Worm (Caenorhabditis elegans): ENCODE data around the gene cutl-18.

cutl-18 gene

DNA sequence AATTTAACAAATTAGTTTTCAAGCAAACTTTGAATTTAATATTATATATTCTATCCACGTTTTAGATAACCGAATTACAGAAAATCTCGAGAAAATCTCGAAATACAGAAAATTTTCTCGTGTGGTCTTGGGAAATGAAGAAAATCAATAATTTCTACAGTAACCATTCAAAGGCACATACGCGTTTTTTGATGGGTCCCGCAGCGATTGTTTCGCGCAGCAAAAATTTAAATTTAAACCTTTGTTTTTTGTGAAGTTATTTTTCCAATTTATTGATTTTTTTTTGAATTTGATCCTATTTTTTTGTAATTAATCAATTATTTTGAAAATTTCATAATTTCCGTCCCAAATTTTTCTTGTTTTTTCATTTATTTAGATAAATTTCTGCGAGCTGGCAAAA is 37.1 kb downstream of the cutl-18 start:
- no peak for TF ChIP-seq lin-39 (tag; optimal IDR thresholded peaks at IDR 0.05)
- no peak for TF ChIP-seq mep-1 (tag; optimal IDR thresholded peaks at IDR 0.05)
- TF ChIP-seq aha-1 (tag; optimal IDR thresholded peaks at IDR 0.05): no peak
- no peak for TF ChIP-seq lir-3 (tag; optimal IDR thresholded peaks at IDR 0.05; ENCODE audit: poor library complexity)
- no peak for TF ChIP-seq nhr-71 (tag; optimal IDR thresholded peaks at IDR 0.05)
- no peak for TF ChIP-seq hlh-4 (tag; optimal IDR thresholded peaks at IDR 0.05)
- no peak for TF ChIP-seq zag-1 (tag; optimal IDR thresholded peaks at IDR 0.05)
- no peak for TF ChIP-seq ets-5 (GFP tag; IDR thresholded peaks at IDR 0.05)
- TF ChIP-seq ama-1 (optimal IDR thresholded peaks at IDR 0.05): no peak

- TF ChIP-seq hpl-2 (GFP tag; optimal IDR thresholded peaks at IDR 0.05) (no peak), snu-23 (GFP tag; optimal IDR thresholded peaks at IDR 0.05) (no peak), skn-1 (tag; optimal IDR thresholded peaks at IDR 0.05) (no peak), ceh-90 (tag; optimal IDR thresholded peaks at IDR 0.05) (no peak), ces-1 (GFP tag; optimal IDR thresholded peaks at IDR 0.05) (no peak), jun-1 (tag; optimal IDR thresholded peaks at IDR 0.05) (no peak), blmp-1 (tag; optimal IDR thresholded peaks at IDR 0.05) (no peak), tbx-2 (tag; optimal IDR thresholded peaks at IDR 0.05) (no peak), hlh-4 (tag; optimal IDR thresholded peaks at IDR 0.05) (no peak), unc-62 (GFP tag; optimal IDR thresholded peaks at IDR 0.05) (no peak), mep-1 (tag; optimal IDR thresholded peaks at IDR 0.05) (no peak), zag-1 (tag; optimal IDR thresholded peaks at IDR 0.05) (no peak), nhr-12 (tag; optimal IDR thresholded peaks at IDR 0.05) (no peak), swsn-7 (tag; optimal IDR thresholded peaks at IDR 0.05) (no peak)
Measured at ce11 chrV:11272848-11273247, 43.9 kb downstream of the cutl-18 start, which contains the start of gene clec-223. TSS of gene clec-223 (plus strand) at chrV:11273148.

DNA sequence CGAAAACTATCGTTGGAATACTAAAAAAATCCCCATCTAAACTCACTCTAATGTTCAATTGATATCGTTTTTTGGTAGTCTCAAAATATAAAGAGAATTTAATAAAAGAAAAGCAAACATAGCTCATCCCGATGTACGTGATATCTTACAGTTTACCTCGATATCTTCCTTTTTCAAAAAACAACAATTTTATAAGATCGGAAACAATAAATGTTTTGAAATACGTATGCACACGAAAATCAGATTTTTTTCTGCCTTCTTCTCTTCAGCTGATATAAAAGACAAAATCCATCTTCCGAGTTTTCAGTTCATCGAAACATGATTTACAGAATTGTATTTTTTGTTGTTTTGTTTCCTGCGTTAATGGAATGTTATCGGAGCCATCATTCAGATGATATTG is 45.6 kb downstream of the cutl-18 start, which contains the start of gene clec-222:
Gene clec-222 (plus strand): TSS at position 301 of the 400 bp plus-strand sequence.
- TF ChIP-seq nhr-20 (tag; optimal IDR thresholded peaks at IDR 0.05): no peak
- no peak for TF ChIP-seq lir-3 (tag; optimal IDR thresholded peaks at IDR 0.05; ENCODE audit: poor library complexity)
- TF ChIP-seq efl-3 (GFP tag; optimal IDR thresholded peaks at IDR 0.05): no peak
- no peak for TF ChIP-seq lin-35 (GFP tag; optimal IDR thresholded peaks at IDR 0.05)
- TF ChIP-seq lsy-2 (tag; optimal IDR thresholded peaks at IDR 0.05): no peak
- no peak for TF ChIP-seq lin-13 (GFP tag; optimal IDR thresholded peaks at IDR 0.05)
- no peak for TF ChIP-seq unc-86 (tag; optimal IDR thresholded peaks at IDR 0.05)
- no peak for TF ChIP-seq nhr-85 (tag)
- no peak for TF ChIP-seq xbp-1 (tag; optimal IDR thresholded peaks at IDR 0.05)
- no peak for TF ChIP-seq nhr-12 (tag; optimal IDR thresholded peaks at IDR 0.05)
- TF ChIP-seq ceh-88 (GFP tag; IDR thresholded peaks at IDR 0.05): no peak
- TF ChIP-seq lin-39 (tag; optimal IDR thresholded peaks at IDR 0.05): no peak
- no peak for TF ChIP-seq Y116A8C.19 (tag; optimal IDR thresholded peaks at IDR 0.05; ENCODE audit: borderline replicate concordance)

DNA sequence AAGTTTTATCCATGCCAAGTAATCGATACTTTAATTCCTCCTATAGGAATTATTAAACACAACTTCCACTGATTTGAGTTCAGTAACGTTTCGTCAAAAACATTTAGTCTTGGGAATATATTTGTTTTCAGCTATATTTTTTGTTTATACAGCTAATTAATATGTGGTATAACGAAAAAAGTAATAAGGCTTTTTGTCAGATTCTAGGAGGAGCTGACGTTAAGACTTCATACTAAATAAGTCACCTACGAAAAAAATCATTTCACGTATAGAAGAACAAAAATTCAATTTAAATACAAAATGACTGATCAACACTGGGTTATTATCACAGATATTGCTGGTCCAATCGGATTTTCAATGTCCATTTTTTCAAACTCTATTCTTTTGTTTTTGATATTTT is 47.9 kb downstream of the cutl-18 start, which contains the start of gene str-115:
Gene str-115 (plus strand): TSS at position 301 of the 400 bp plus-strand sequence.
- no peak for TF ChIP-seq fos-1 (tag; optimal IDR thresholded peaks at IDR 0.05)
- TF ChIP-seq fkh-4 (tag; optimal IDR thresholded peaks at IDR 0.05; ENCODE audit: borderline replicate concordance): no peak
- TF ChIP-seq zip-4 (GFP tag; optimal IDR thresholded peaks at IDR 0.05): no peak
- TF ChIP-seq ceh-63 (GFP tag; optimal IDR thresholded peaks at IDR 0.05): no peak
- no peak for TF ChIP-seq vab-15 (tag; optimal IDR thresholded peaks at IDR 0.05)
- no peak for TF ChIP-seq lin-35 (GFP tag; optimal IDR thresholded peaks at IDR 0.05)
- TF ChIP-seq F16B12.6 (tag; optimal IDR thresholded peaks at IDR 0.05): no peak
- TF ChIP-seq mep-1 (tag; optimal IDR thresholded peaks at IDR 0.05): no peak
- no peak for TF ChIP-seq grh-1 (GFP tag; IDR thresholded peaks at IDR 0.05)
- TF ChIP-seq nhr-76 (tag; optimal IDR thresholded peaks at IDR 0.05): no peak
